Fruit fly (Drosophila melanogaster): ENCODE data around the gene CG31922.

dm6 chr2L:1128344-1128931, 41.5 kb upstream of the CG31922 start:
- TF ChIP-seq CG1621 (tag; optimal IDR thresholded peaks at IDR 0.05) = no peak
- no peak for TF ChIP-seq dac (GFP tag; optimal IDR thresholded peaks at IDR 0.05)
- no peak for TF ChIP-seq Lpt (GFP tag; optimal IDR thresholded peaks at IDR 0.05)
- no peak for TF ChIP-seq CG6163 (GFP tag; IDR thresholded peaks at IDR 0.05)
- TF ChIP-seq vri (GFP tag; optimal IDR thresholded peaks at IDR 0.05) = no peak
- no peak for TF ChIP-seq Blimp-1 (GFP tag; optimal IDR thresholded peaks at IDR 0.05)
- no peak for TF ChIP-seq Sox102F (GFP tag; optimal IDR thresholded peaks at IDR 0.05)
- no peak for TF ChIP-seq achi (GFP tag; optimal IDR thresholded peaks at IDR 0.05)
